Worm (Caenorhabditis elegans) whole organism, L4/young adult: Measurements from ENCODE around the gene K02F6.8.

Experiments used
- W03F9.2 ChIP-seq: fragments of 150-350 bp; optimal IDR thresholded peaks from 2 replicates; lab custom pipeline; 2014; ENCODE audit warnings: missing biosample characterization, missing genetic modification characterization
- dao-5 ChIP-seq: sonication (generic microtip); optimal IDR thresholded peaks from 2 replicates; lab custom pipeline; 2016; ENCODE audit warnings: missing genotype, missing genetic modification characterization, moderate library complexity, missing compliant biosample characterization
- him-1 ChIP-seq: sonication (generic microtip); optimal IDR thresholded peaks from 2 replicates; lab custom pipeline; 2016; ENCODE audit warnings: missing genotype, missing genetic modification reagents, missing genetic modification characterization, missing compliant biosample characterization

- TF ChIP-seq W03F9.2 (tag; lab: Kevin White, UChicago) (no peak), him-1 (tag; lab: Kevin White, UChicago) (no peak), dao-5 (no peak)
Observed at ce11 chrII:2518487-2518886, 16.4 kb downstream of the K02F6.8 start.
